Worm (Caenorhabditis elegans) whole organism, L2 larva: Measurements from ENCODE around the gene C07E3.8.

Source experiments
- ZK546.5 ChIP-seq: sonication (generic microtip); optimal IDR thresholded peaks from 2 replicates; lab custom pipeline; 2017; ENCODE audit warnings: missing biosample characterization, missing genetic modification characterization
- ama-1 ChIP-seq: fragments of 150-350 bp; optimal IDR thresholded peaks from 2 replicates; lab custom pipeline; 2018; ENCODE audit warnings: inconsistent platforms
- blmp-1 ChIP-seq: sonication (generic microtip); optimal IDR thresholded peaks from 2 replicates; lab custom pipeline; 2017; ENCODE audit warnings: missing genetic modification characterization, mild to moderate bottlenecking, missing compliant biosample characterization, antibody characterized with exemption, moderate library complexity; ENCODE audit not compliant: insufficient read depth
- egl-27 ChIP-seq: sonication (generic microtip); optimal IDR thresholded peaks from 3 replicates; lab custom pipeline; 2017; ENCODE audit warnings: missing biosample characterization, missing genetic modification reagents, missing genetic modification characterization
- lsy-2 ChIP-seq, 2 experiments: fragments of 150-350 bp in 1 of 2; sonication (generic microtip) in 1 of 2; optimal IDR thresholded peaks; 2 replicates each; lab custom pipeline; 2014 to 2017; ENCODE audit warnings: missing biosample characterization in 2 of 2, missing genetic modification characterization in 2 of 2
- mab-5 ChIP-seq: fragments of 150-350 bp; optimal IDR thresholded peaks from 2 replicates; lab custom pipeline; 2014; ENCODE audit warnings: missing biosample characterization, missing genetic modification characterization
- skn-1 ChIP-seq: sonication (generic microtip); optimal IDR thresholded peaks from 2 replicates; lab custom pipeline; 2017; ENCODE audit warnings: missing biosample characterization, missing genetic modification characterization
- zag-1 ChIP-seq: fragments of 150-350 bp; optimal IDR thresholded peaks from 2 replicates; lab custom pipeline; 2014; ENCODE audit warnings: missing biosample characterization, missing genetic modification characterization
- ztf-11 ChIP-seq: sonication (generic microtip); optimal IDR thresholded peaks from 2 replicates; lab custom pipeline; 2017; ENCODE audit warnings: missing biosample characterization, missing genetic modification characterization

DNA sequence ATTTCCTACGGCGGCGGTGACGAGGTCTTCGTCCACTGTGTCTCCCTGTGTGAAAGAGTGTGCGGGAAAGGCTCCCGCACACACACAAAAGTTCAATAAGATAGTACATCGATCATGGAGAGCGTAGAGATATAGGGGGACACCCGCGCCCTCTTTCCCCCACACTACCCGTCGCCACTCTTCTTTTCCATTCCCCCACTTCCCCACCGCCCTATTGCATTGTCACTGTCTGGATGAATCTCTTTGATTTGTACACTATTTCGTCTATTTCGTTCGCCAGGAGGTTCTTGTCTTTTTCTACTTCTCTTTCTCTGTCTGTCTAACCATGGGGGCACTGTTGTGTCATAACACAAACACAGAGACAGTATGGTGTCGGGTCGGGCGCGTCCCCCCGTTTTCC lies 30.2 kb downstream of the C07E3.8 start:
- TF ChIP-seq egl-27 (tag; lab: Kevin White, UChicago) (no peak), zag-1 (tag; lab: Kevin White, UChicago) (no peak), blmp-1 (tag; lab: Kevin White, UChicago) (peak; percentile 40), mab-5 (tag; lab: Kevin White, UChicago) (no peak), ztf-11 (no peak), ZK546.5 (tag; lab: Kevin White, UChicago) (no peak), lsy-2 (tag; optimal IDR thresholded peaks at IDR 0.05; lab: Kevin White, UChicago) (peak in 1 of 2 experiments; percentile 50), ama-1 (lab: Kevin White, UChicago) (no peak), skn-1 (tag; lab: Kevin White, UChicago) (no peak)
